Fruit fly (Drosophila melanogaster) whole organism, adult: ENCODE results near the gene CG17549.

ENCODE experiments used
- CG12768 ChIP-seq: fragments of 200-800 bp; sonication (Bioruptor generic); optimal IDR thresholded peaks from 2 replicates; lab custom pipeline; 2017; ENCODE audit warnings: missing biosample characterization, missing genetic modification characterization, mild to moderate bottlenecking, moderate library complexity, missing genetic modification reagents
- CG5204 ChIP-seq: fragments of 200-800 bp; sonication (Bioruptor generic); optimal IDR thresholded peaks from 2 replicates; lab custom pipeline; 2016; ENCODE audit warnings: missing biosample characterization, missing genetic modification characterization
- CG7101 ChIP-seq: fragments of 200-800 bp; sonication (Bioruptor generic); optimal IDR thresholded peaks from 2 replicates; lab custom pipeline; 2018; ENCODE audit warnings: missing biosample characterization, mild to moderate bottlenecking, missing genetic modification characterization, moderate library complexity
- kay ChIP-seq: fragments of 200-800 bp; sonication (Bioruptor generic); peaks from one replicate; lab custom pipeline; 2016; ENCODE audit warnings: missing biosample characterization, missing genetic modification characterization, borderline replicate concordance
- pad ChIP-seq: fragments of 200-800 bp; sonication (Bioruptor generic); optimal IDR thresholded peaks from 3 replicates; lab custom pipeline; 2017; ENCODE audit warnings: missing biosample characterization, missing genetic modification characterization, mild to moderate bottlenecking, moderate library complexity, missing genetic modification reagents

DNA sequence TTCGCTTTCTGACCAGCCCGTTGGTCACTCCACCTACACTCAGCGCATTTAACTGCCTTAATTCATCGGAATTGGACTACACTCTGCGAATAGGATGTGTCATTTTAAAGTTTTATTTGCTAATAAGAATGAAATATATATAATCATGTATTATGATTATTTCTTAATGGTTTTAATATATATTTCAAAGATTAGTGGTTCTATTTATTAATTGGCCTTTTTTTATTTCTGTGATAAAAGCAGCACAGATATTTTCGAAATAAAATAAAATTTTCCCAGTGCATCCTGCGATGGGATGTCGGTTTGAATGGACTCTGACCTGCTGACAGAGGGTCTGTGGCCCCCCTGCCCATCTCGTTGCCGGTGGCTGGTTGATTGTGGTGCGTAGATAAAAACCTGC, 16.1 kb downstream of the CG17549 start:
- TF ChIP-seq kay (GFP tag; lab: Kevin White, UChicago) (no peak), CG5204 (no peak), CG7101 (tag; lab: Kevin White, UChicago) (no peak), pad (no peak), CG12768 (GFP tag; lab: Kevin White, UChicago) (no peak)
